Fruit fly (Drosophila melanogaster) whole organism: Measurements from ENCODE around the gene ovm.

ENCODE experiments used
- CG8478 ChIP-seq: fragments of >200 bp; optimal IDR thresholded peaks from 2 replicates; lab custom pipeline; 2018; ENCODE audit warnings: inconsistent platforms
- psq ChIP-seq: fragments of >200 bp; optimal IDR thresholded peaks from 2 replicates; lab custom pipeline; 2017

DNA sequence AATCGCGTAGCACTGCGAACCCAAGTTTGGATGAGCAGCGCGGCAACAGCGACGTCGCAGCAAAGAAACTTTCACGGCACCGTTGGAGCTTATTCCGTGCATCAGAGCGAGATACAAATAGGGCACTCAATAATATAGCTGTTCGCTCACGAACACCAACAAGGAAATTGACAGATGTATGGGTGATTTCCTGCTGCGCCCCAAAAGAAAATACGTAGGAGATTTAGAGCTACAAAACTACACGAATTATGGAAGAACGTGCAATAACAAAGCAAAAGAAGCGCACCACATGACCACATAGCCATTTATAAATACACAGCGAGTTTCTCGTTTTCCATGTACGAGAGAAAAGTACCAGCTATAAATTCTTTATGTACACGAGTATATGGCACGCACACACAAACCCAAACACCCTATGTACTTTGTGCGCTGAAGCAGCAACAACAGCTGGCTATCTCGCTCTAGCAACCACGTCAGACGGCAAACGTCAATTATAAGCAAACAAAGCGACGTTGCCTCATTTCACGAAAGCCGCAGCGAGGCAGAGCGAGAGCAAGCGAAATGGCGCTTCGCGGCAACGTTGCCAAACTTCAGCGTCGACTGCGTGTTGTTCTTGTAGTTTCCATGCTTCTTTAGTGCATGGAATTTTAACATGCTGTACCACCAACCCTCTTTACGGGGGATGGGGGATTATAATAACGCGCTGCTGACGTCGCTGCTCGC lies 20.8 kb upstream of the ovm start:
- no peak for TF ChIP-seq psq
- peak; percentile 57 for TF ChIP-seq CG8478 (lab: Kevin White, UChicago)
